Worm (Caenorhabditis elegans) whole organism, early embryonic: ENCODE data around the gene ftr-1.

Experiments used
- B0310.2 ChIP-seq: sonication (generic microtip); optimal IDR thresholded peaks from 2 replicates; lab custom pipeline; 2016; ENCODE audit warnings: mild to moderate bottlenecking, missing genetic modification characterization, missing compliant biosample characterization
- F13C5.2 ChIP-seq: sonication (generic microtip); optimal IDR thresholded peaks from 2 replicates; lab custom pipeline; 2017; ENCODE audit warnings: mild to moderate bottlenecking, missing genetic modification characterization, inconsistent platforms, missing compliant biosample characterization
- aly-1 ChIP-seq: sonication (generic microtip); optimal IDR thresholded peaks from 2 replicates; lab custom pipeline; 2016; ENCODE audit warnings: missing genetic modification characterization, missing compliant biosample characterization
- ama-1 ChIP-seq: fragments of 150-350 bp; optimal IDR thresholded peaks from 2 replicates; lab custom pipeline; 2014
- ceh-13 ChIP-seq: fragments of 200-800 bp; sonication (Bioruptor generic); optimal IDR thresholded peaks from 2 replicates; lab custom pipeline; 2018; ENCODE audit warnings: mild to moderate bottlenecking, missing genetic modification characterization, missing compliant biosample characterization
- ceh-36 ChIP-seq: sonication (generic microtip); optimal IDR thresholded peaks from 2 replicates; lab custom pipeline; 2016; ENCODE audit warnings: missing genetic modification characterization, inconsistent platforms, missing compliant biosample characterization
- ets-7 ChIP-seq: sonication (generic microtip); optimal IDR thresholded peaks from 2 replicates; lab custom pipeline; 2016; ENCODE audit warnings: missing genotype, missing genetic modification characterization, missing compliant biosample characterization
- flt-1 ChIP-seq: fragments of 200-800 bp; sonication (Bioruptor generic); IDR thresholded peaks from 2 replicates; pipeline ENCODE4 v1.3.6; 2022; ENCODE audit warnings: missing genetic modification characterization, missing compliant biosample characterization
- hmbx-1 ChIP-seq: sonication (generic microtip); optimal IDR thresholded peaks from 2 replicates; lab custom pipeline; 2016; ENCODE audit warnings: mild to moderate bottlenecking, missing genetic modification characterization, missing compliant biosample characterization
- hmg-4 ChIP-seq: fragments of 200-800 bp; sonication (Bioruptor generic); optimal IDR thresholded peaks from 2 replicates; lab custom pipeline; 2018; ENCODE audit warnings: mild to moderate bottlenecking, missing genetic modification characterization, missing compliant biosample characterization
- hnd-1 ChIP-seq: sonication (generic microtip); optimal IDR thresholded peaks from 2 replicates; lab custom pipeline; 2016; ENCODE audit warnings: missing genetic modification characterization, missing compliant biosample characterization
- pes-1 ChIP-seq: fragments of 200-800 bp; sonication (Bioruptor generic); IDR thresholded peaks from 2 replicates; pipeline ENCODE4 v1.3.6; 2022; ENCODE audit warnings: missing genetic modification reagents, missing genetic modification characterization, missing compliant biosample characterization
- scrt-1 ChIP-seq: fragments of 200-800 bp; sonication (Bioruptor generic); IDR thresholded peaks from 2 replicates; pipeline ENCODE4 v1.3.6; 2022; ENCODE audit warnings: missing genetic modification characterization, missing compliant biosample characterization
- sea-1 ChIP-seq: fragments of 200-800 bp; sonication (Bioruptor generic); conservative IDR thresholded peaks from 2 replicates; pipeline ENCODE4 v1.3.6; 2022; ENCODE audit warnings: missing genetic modification characterization, missing compliant biosample characterization
- tbx-11 ChIP-seq: fragments of 200-800 bp; sonication (Bioruptor generic); IDR thresholded peaks from 2 replicates; pipeline ENCODE4 v1.3.6; 2022; ENCODE audit warnings: missing genetic modification characterization, missing compliant biosample characterization
- tbx-37 ChIP-seq: fragments of 200-800 bp; sonication (Bioruptor generic); conservative IDR thresholded peaks from 2 replicates; pipeline ENCODE4 v1.3.6; 2022; ENCODE audit warnings: missing genetic modification reagents, missing genetic modification characterization, missing compliant biosample characterization
- tra-4 ChIP-seq: sonication (generic microtip); optimal IDR thresholded peaks from 2 replicates; lab custom pipeline; 2017; ENCODE audit warnings: missing genetic modification characterization, missing compliant biosample characterization

ftr-1 gene

DNA sequence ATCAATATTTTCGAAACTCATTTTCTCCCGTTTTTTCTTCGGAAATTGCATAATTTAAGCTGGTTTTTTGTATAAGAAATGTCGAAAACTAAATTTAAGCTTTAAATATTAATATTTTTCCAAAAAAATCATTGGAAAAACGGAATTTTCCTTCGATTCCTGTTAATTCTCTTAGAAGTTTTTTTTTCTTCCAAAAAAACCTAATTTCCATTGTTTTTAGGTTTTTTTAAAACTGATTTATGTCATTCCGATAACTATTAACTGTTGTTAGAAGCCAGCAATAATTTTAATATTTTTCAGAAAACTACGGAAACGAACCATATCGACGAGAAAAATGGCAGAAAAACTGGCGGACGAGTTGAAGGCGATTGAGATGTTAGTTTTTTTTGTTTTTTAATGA, 4.5 kb downstream of the ftr-1 start, which contains the start of gene fbxa-114:
Gene fbxa-114, plus strand, starts transcription at position 301 of the 400 bp plus-strand sequence.
- TF ChIP-seq F13C5.2: no peak

- TF ChIP-seq ets-7 (tag; lab: Kevin White, UChicago): no peak
- TF ChIP-seq ceh-36 (tag; lab: Kevin White, UChicago): no peak
Measured at ce11 chrV:20203085-20203484, 6.3 kb downstream of the ftr-1 start, which contains the start of gene fbxa-113. Gene fbxa-113 (plus strand): TSS chrV:20203385.

- TF ChIP-seq hmg-4 (GFP tag; lab: Kevin White, UChicago): no peak
- no peak for TF ChIP-seq tbx-11 (GFP tag; lab: Robert Waterston, UW)
- no peak for TF ChIP-seq scrt-1 (GFP tag; lab: Robert Waterston, UW)
- TF ChIP-seq tbx-37 (GFP tag; lab: Robert Waterston, UW): no peak
- TF ChIP-seq F13C5.2: no peak
- no peak for TF ChIP-seq hmbx-1 (tag; lab: Kevin White, UChicago)
- no peak for TF ChIP-seq hnd-1
- TF ChIP-seq sea-1: no peak
- TF ChIP-seq pes-1 (GFP tag; lab: Robert Waterston, UW): no peak
- TF ChIP-seq flt-1 (GFP tag; lab: Robert Waterston, UW): no peak
- no peak for TF ChIP-seq ets-7 (tag; lab: Kevin White, UChicago)
- no peak for TF ChIP-seq tra-4 (tag; lab: Kevin White, UChicago)
- no peak for TF ChIP-seq ceh-13 (GFP tag; lab: Kevin White, UChicago)
- TF ChIP-seq ama-1 (lab: Kevin White, UChicago): no peak
- no peak for TF ChIP-seq ceh-36 (tag; lab: Kevin White, UChicago)
Measured at ce11 chrV:20206086-20206485, 9.3 kb downstream of the ftr-1 start, which contains the start of the genes fbxb-59 and srbc-34. Gene fbxb-59 (minus strand): TSS chrV:20206186. Gene srbc-34 (plus strand): TSS chrV:20206318.

ce11 chrV:20212584-20212983, 15.8 kb downstream of the ftr-1 start, which contains the start of gene Y113G7B.12:
Gene Y113G7B.12 (minus strand): TSS chrV:20212684.
- TF ChIP-seq ceh-36 (tag; lab: Kevin White, UChicago) (no peak), aly-1 (tag; lab: Kevin White, UChicago) (no peak), hmbx-1 (tag; lab: Kevin White, UChicago) (no peak), ama-1 (lab: Kevin White, UChicago) (no peak), sea-1 (no peak), hnd-1 (no peak), tra-4 (tag; lab: Kevin White, UChicago) (no peak), tbx-37 (GFP tag; lab: Robert Waterston, UW) (no peak), B0310.2 (tag; lab: Kevin White, UChicago) (no peak), pes-1 (GFP tag; lab: Robert Waterston, UW) (no peak), scrt-1 (GFP tag; lab: Robert Waterston, UW) (no peak), hmg-4 (GFP tag; lab: Kevin White, UChicago) (no peak), ets-7 (tag; lab: Kevin White, UChicago) (no peak), F13C5.2 (no peak), ceh-13 (GFP tag; lab: Kevin White, UChicago) (no peak), flt-1 (GFP tag; lab: Robert Waterston, UW) (no peak), tbx-11 (GFP tag; lab: Robert Waterston, UW) (no peak)

DNA sequence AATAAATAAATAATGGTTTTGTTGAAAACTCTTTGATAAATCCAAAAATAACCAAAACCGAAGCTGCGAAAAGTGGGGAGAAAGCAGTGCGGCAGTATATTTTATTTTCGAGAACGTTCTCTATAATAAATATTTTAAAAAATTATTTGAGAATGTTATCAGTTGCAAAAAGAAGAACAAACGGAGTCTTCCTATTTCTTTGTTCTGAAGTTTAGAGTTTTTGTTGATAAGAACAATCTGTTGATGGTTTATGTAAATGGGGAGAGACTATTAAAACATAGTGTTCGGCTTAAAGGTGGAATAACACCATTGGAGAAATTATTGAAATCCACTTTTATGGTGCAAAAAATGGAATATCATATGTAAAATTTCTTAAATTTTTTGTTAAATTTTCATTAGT, 16.3 kb downstream of the ftr-1 start:
- no peak for TF ChIP-seq F13C5.2
- no peak for TF ChIP-seq sea-1
- TF ChIP-seq B0310.2 (tag; lab: Kevin White, UChicago): no peak
- TF ChIP-seq flt-1 (GFP tag; lab: Robert Waterston, UW): no peak
- no peak for TF ChIP-seq ama-1 (lab: Kevin White, UChicago)
- no peak for TF ChIP-seq hmg-4 (GFP tag; lab: Kevin White, UChicago)
- TF ChIP-seq hnd-1: no peak
- TF ChIP-seq tra-4 (tag; lab: Kevin White, UChicago): no peak
- TF ChIP-seq scrt-1 (GFP tag; lab: Robert Waterston, UW): no peak
- no peak for TF ChIP-seq aly-1 (tag; lab: Kevin White, UChicago)

- TF ChIP-seq scrt-1 (GFP tag; lab: Robert Waterston, UW) (no peak), flt-1 (GFP tag; lab: Robert Waterston, UW) (no peak), ama-1 (lab: Kevin White, UChicago) (no peak), tra-4 (tag; lab: Kevin White, UChicago) (no peak), F13C5.2 (no peak), ceh-36 (tag; lab: Kevin White, UChicago) (no peak), tbx-37 (GFP tag; lab: Robert Waterston, UW) (no peak), B0310.2 (tag; lab: Kevin White, UChicago) (no peak), sea-1 (no peak), tbx-11 (GFP tag; lab: Robert Waterston, UW) (no peak), aly-1 (tag; lab: Kevin White, UChicago) (no peak), hmbx-1 (tag; lab: Kevin White, UChicago) (no peak), hnd-1 (no peak), pes-1 (GFP tag; lab: Robert Waterston, UW) (no peak), ets-7 (tag; lab: Kevin White, UChicago) (no peak)
Measured at ce11 chrV:20215197-20215596, 18.4 kb downstream of the ftr-1 start, which contains the start of gene Y113G7B.11. Gene Y113G7B.11 (minus strand): TSS chrV:20215297.

DNA sequence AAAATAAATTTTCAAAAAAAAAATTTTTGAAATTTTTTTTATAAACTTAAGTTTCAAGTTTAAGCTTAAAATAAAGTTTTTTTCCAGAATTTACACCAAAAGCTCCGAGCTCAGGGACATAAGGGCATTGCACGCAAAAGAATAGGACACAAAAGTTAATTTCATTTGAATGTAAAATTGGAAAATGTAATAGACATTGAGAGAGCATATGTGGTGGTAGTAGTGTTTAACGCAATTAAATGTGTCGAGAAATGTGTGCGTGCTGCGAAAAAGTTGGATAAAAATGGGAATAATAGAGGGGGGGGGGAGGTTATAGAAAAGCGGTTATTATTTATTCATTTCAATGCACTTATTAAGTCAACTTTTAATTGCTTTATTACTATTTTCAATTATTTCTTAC, 23.8 kb downstream of the ftr-1 start:
- TF ChIP-seq hnd-1: no peak
- TF ChIP-seq ceh-13 (GFP tag; lab: Kevin White, UChicago): no peak
- no peak for TF ChIP-seq F13C5.2
- no peak for TF ChIP-seq sea-1
- TF ChIP-seq tbx-37 (GFP tag; lab: Robert Waterston, UW): no peak
- no peak for TF ChIP-seq ceh-36 (tag; lab: Kevin White, UChicago)
- TF ChIP-seq scrt-1 (GFP tag; lab: Robert Waterston, UW): no peak
- no peak for TF ChIP-seq tra-4 (tag; lab: Kevin White, UChicago)
- no peak for TF ChIP-seq flt-1 (GFP tag; lab: Robert Waterston, UW)
- no peak for TF ChIP-seq tbx-11 (GFP tag; lab: Robert Waterston, UW)
- TF ChIP-seq ama-1 (lab: Kevin White, UChicago): no peak
- TF ChIP-seq hmg-4 (GFP tag; lab: Kevin White, UChicago): no peak
- no peak for TF ChIP-seq aly-1 (tag; lab: Kevin White, UChicago)
- TF ChIP-seq B0310.2 (tag; lab: Kevin White, UChicago): no peak
- no peak for TF ChIP-seq pes-1 (GFP tag; lab: Robert Waterston, UW)
- no peak for TF ChIP-seq hmbx-1 (tag; lab: Kevin White, UChicago)
- TF ChIP-seq ets-7 (tag; lab: Kevin White, UChicago): no peak
